Worm (Caenorhabditis elegans): ENCODE measurements around the gene grl-12.

ce11 chrV:8648251-8648650, 11.4 kb upstream of the grl-12 start:
- TF ChIP-seq lin-39 (tag; optimal IDR thresholded peaks at IDR 0.05) (no peak), unc-62 (GFP tag; optimal IDR thresholded peaks at IDR 0.05 in 1 of 2) (no peak), unc-62 (tag; optimal IDR thresholded peaks at IDR 0.05) (no peak), aha-1 (tag) (no peak), mxl-2 (GFP tag; conservative IDR thresholded peaks at IDR 0.05) (no peak), lin-38 (GFP tag; IDR thresholded peaks at IDR 0.05) (no peak), jun-1 (tag; optimal IDR thresholded peaks at IDR 0.05) (no peak), nhr-76 (tag; optimal IDR thresholded peaks at IDR 0.05) (no peak), ama-1 (optimal IDR thresholded peaks at IDR 0.05) (no peak), nhr-25 (tag; optimal IDR thresholded peaks at IDR 0.05; ENCODE audit: borderline replicate concordance, insufficient read depth) (no peak), nhr-237 (tag; optimal IDR thresholded peaks at IDR 0.05) (no peak), tag-97 (GFP tag; IDR thresholded peaks at IDR 0.05) (no peak), nhr-11 (tag; optimal IDR thresholded peaks at IDR 0.05) (no peak)
